Fruit fly (Drosophila melanogaster) Kc167 (cell line): Measurements from ENCODE around the gene Zmynd10.

Source experiments
- Myc ChIP-seq: fragments of >200 bp; optimal IDR thresholded peaks from 2 replicates; lab custom pipeline; 2017; ENCODE audit warnings: missing external identifiers
- Sin3A ChIP-seq: fragments of >200 bp; optimal IDR thresholded peaks from 2 replicates; lab custom pipeline; 2018; ENCODE audit warnings: missing external identifiers
- h ChIP-seq: fragments of >200 bp; optimal IDR thresholded peaks from 3 replicates; lab custom pipeline; 2018; ENCODE audit warnings: missing external identifiers
- insv ChIP-seq: fragments of >200 bp; optimal IDR thresholded peaks from 3 replicates; lab custom pipeline; 2018; ENCODE audit warnings: missing external identifiers
- psq ChIP-seq: fragments of >200 bp; optimal IDR thresholded peaks from 2 replicates; lab custom pipeline; 2017; ENCODE audit warnings: missing external identifiers
- ttk ChIP-seq: sonication (Bioruptor generic); optimal IDR thresholded peaks from 2 replicates; lab custom pipeline; 2017; ENCODE audit warnings: missing external identifiers

Gene Zmynd10

DNA sequence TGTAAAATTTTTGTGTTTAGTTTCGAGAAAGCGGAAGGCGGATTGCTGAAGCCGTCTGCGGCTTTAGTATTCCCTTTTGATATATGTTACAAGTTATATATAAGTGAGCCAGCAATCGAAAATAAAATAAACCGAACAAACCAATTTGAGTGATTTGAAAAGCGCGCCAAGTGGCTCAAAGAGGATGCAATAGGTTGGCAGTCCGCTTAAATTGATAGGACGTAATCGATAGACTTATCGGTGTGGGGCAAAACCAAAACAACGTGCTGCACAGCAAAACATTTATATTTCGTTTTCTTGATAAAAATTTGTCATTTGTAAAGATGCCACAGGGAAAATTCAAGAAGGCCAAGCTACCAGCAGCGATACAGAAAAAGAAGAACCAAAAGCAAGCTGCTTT lies 20.5 kb upstream of the Zmynd10 start, which contains the start of gene CG11279:
TSS of gene CG11279 (plus strand) at position 220 of the 400 bp plus-strand sequence.
- TF ChIP-seq psq, result no peak
- no peak for TF ChIP-seq Myc
- no peak for TF ChIP-seq Sin3A (lab: Kevin White, UChicago)
- TF ChIP-seq ttk (lab: Kevin White, UChicago), result no peak
- TF ChIP-seq insv (lab: Kevin White, UChicago), result no peak
- TF ChIP-seq h (lab: Kevin White, UChicago), result no peak

DNA sequence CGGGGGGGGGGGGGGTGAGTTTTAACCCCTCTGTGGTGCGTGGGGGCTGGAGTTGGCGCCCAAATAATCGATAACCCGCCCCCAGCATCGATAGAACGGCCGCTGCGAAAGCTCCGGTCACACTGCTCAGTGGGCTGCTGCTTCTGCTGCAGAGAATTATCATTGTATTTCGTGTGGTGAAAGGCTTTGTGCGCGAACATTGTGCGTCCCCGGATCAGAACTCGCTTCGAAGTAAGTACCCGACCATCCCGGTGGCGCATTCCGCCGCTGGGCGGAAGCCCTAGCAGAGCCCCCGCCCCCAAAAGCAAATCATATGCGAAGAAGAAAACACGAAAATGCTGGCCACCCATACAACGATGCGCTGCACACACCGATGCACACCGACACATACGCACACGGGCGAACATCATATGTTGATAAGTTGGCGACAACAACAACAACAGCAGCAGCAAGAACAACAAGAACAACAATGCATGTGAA lies 18.1 kb upstream of the Zmynd10 start, which contains the start of gene Syx13:
TSS of gene Syx13 (plus strand) at position 100 of the 480 bp plus-strand sequence.
- TF ChIP-seq psq (no peak), Sin3A (lab: Kevin White, UChicago) (no peak), Myc (no peak)

DNA sequence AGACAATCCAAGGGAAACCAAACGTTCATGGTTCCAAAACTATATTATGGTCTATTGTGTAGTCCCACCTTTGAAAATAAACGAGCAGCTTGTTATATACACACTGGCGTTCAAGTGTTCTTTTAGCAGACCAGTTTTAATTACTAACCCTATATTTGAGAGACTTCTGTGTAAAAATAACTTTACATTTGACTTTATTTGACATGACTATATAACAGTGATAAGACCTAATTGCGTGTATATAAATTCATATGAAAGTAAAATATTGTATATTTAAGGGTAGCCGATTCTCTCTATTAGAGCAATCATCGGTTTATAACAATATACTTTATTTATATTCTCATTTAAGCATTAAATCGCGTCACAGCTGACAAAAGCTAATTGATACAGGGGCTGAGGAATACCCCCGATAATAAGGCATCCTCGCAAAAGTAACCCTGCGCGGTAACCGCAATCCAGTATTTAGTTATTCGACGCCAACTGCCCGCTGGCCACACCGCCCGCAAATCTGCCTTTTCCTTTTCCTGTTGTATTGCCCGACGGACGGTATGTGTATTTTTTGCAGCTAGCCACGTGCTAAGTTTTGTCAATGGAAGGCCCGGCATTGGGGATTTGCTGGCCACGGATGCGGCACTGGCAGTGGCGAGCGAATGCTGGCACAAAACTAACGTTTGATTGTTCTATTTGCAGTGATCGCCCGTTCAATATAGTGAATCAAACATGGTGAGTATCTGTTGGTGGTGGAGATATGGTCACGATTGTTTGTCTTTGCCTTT lies 15.2 kb upstream of the Zmynd10 start, which contains the start of gene RpS4:
TSS of gene RpS4 (plus strand) at position 465 of the 776 bp plus-strand sequence.
- no peak for TF ChIP-seq psq
- no peak for TF ChIP-seq Myc
- no peak for TF ChIP-seq h (lab: Kevin White, UChicago)
- no peak for TF ChIP-seq ttk (lab: Kevin White, UChicago)
- TF ChIP-seq Sin3A (lab: Kevin White, UChicago), result no peak
- TF ChIP-seq insv (lab: Kevin White, UChicago), result no peak

DNA sequence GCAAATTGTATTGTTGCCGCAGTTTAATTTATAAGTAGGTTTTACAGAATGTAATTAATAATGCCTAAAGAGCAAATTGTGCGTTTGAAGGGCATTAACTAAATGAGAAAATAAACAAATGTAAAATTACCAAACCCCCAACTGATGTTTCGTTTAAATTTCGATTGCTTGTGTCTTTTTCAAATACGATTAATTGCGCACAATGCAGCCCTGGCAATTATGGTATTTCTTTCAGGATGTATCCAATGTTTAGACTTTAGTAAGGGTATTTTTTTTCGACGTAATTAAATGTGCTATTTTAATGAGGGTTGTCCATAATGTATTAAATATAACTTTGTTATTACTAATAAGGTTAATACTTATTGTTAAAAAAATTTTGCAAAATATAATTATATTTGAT lies 14.6 kb upstream of the Zmynd10 start:
- TF ChIP-seq psq (no peak), h (lab: Kevin White, UChicago) (no peak), Sin3A (lab: Kevin White, UChicago) (no peak), insv (lab: Kevin White, UChicago) (no peak)

DNA sequence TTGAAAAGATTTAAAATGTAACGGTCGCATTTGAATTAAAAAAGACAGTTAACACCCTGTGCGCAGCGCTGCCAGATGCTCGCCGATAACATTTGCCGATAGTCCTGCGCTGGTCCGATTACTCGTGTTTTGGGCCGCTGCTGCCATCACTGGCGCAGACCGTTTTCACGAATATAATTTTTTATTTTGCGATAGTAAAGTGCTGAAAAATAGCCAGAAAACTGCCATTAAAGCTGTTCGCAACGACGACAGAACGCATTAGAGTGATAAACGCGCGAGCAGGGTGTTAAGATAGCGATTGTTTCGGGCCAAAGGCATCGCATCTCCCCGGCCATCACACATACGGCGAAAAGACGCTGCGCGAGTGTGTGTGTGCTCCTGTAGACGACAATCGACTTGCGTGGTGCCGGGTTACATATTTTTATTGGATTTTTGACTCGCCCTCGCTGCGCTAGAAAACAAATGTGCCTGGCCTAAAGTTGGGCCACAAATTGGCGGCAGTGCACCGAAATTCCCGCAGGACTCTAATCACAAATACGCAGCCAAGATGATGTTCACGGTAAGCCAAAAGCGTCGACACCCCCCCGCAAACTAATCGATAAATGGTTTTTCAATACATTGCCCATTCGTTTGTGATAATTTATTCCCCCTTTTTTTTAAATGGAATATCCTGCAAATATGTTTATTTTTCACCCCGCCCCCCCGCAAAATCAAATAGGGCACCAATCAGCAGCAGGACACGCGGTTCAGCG lies 10.6 kb upstream of the Zmynd10 start, which contains the start of gene Srrm1:
TSS of gene Srrm1 (plus strand) at position 116 of the 752 bp plus-strand sequence.
- TF ChIP-seq Myc, result no peak

DNA sequence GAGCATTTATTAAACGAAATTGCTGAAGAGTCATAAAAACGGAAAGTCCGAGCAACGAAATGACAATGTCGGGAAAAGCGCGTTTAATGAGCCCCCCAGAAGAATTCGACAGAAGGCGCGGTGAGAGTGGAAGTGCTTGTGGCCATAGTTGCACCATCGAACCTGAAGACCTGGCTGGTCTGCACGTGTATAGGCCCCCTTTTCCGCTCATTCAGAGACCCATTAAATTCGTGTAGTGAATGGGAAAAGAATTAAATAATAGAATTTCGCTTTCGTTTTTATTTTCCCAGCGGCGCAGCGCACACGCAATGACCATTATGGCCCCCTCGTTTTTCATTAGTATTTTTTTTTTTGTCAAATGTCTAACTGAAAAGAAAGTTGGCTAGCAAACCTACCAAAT lies 7.1 kb upstream of the Zmynd10 start:
- TF ChIP-seq Sin3A (lab: Kevin White, UChicago) (no peak), h (lab: Kevin White, UChicago) (no peak), insv (lab: Kevin White, UChicago) (no peak), psq (no peak), Myc (no peak), ttk (lab: Kevin White, UChicago) (no peak)

DNA sequence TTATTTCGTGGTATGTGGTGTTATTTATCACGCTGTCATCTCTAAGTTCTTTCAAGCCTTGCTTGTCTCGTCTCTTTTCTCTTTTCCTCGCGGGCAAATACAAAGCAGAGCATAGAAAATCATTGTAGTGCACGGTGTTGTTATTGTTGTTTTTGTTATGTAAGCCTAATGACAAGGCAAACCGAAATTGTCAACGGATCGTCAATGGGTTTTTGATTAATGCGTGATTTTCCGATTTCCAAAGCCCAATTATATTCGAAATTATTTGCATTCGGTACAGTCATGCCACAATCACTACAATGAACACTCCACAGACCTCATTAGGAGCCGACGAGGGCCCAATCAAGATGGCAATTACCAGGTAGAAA lies 6.7 kb upstream of the Zmynd10 start:
- TF ChIP-seq Myc (no peak), ttk (lab: Kevin White, UChicago) (no peak), h (lab: Kevin White, UChicago) (no peak), Sin3A (lab: Kevin White, UChicago) (no peak), insv (lab: Kevin White, UChicago) (no peak), psq (no peak)

DNA sequence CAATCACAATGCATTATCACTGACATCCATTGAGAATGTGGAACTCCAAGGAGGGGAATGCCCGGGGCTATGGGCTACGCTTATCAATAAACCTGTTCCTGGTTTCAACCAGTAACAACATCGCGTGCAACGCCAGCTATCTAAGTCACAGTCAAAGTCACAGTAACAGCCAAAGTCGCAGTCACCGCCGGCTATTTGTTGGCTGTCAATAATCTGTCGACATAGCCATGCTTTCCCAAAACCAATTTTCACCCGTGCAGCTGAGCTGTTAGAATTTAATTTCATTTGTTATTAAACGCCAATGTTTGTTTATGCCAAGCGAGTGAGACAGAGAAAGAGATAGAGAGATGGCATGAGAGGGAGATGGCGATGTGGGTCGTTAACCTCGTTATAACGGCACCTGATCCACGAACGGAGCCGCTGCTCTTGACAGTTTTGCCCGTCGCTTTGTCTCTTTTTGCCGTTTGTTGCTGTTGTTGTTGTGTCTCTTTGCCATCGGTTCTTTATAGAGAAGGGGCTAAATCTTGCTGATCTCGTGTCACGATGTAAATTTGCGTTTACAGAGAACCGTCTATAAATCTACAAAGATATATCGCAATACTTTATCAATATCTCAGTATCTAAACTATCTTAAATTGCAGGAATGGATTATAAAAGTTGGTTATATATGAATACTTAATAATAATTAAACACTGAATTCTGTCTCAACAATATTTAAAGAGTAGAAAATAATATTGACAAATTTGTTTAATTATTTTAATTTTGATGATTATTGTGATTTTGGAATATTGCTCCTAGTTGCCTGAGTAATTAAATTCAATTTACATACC lies 6.1 kb upstream of the Zmynd10 start:
- TF ChIP-seq Myc (no peak), h (lab: Kevin White, UChicago) (no peak), insv (lab: Kevin White, UChicago) (no peak), Sin3A (lab: Kevin White, UChicago) (no peak), ttk (lab: Kevin White, UChicago) (no peak), psq (no peak)

DNA sequence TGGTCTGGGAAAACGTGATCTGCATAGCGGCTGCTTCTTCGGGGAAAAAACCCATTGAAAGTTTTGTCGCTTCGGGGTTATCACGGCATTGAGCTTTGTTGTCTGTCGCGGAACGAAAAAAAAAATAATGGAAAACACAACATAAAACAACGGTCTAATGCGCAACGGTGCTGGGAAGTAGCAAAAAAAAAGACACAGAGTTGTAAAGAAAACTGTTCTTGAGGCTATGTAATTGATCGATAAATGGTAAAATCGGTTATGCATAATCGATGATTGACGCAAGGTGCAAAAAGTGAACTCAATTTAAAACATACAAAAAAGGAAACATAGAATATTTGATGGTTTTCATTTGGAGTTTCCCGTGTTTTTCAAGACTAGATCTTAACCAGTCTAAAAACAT lies 5.1 kb upstream of the Zmynd10 start:
- TF ChIP-seq h (lab: Kevin White, UChicago), result no peak
- TF ChIP-seq insv (lab: Kevin White, UChicago), result no peak

DNA sequence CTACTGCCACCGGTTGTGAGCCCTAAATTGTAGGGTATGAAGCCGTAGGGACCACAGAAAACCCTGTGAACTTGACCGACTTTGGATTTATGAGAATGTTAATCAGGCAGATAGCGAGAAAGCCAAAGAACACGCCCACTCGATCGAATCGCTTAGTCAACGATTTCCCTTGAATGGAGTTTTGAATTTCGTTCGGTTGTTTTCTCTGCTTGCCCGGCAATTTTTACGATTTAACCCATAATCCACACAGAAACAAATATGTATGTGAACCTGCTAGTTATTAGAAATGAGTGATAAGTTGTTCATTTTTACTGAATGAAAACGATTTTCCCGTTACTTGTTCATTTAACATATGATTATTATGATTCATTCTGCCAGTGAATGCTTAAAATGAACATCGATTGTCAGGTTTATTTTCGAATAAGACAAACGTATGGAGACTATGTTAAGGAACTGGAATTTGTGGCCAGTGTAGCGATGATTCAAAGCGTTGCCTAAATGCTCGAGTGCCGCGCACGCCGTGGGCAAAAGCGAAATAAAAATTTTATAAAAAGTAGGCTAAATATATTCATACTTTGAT lies 3.9 kb upstream of the Zmynd10 start:
- TF ChIP-seq Sin3A (lab: Kevin White, UChicago) (no peak), insv (lab: Kevin White, UChicago) (no peak), Myc (no peak), psq (no peak), h (lab: Kevin White, UChicago) (no peak)

DNA sequence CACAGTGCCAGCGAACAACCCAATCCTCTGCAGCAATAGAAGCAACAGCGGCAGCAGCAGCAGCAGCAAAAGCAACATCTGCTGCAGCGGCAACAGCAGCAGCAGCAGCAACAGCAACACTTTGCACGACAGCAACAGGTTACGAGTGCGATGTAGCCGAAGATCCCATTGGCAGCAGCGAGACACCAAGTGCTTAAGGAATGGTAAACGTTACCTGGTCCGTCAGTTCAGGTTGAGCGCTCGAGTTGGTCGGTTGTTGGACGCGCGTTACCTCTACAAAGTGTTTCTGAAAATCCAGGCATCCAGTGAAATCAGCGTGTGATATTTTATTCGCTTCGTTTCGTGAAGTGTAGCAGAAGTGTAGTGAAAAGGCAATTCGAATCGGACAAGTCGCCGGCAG lies 2.5 kb upstream of the Zmynd10 start, which contains the start of gene CG17672:
TSS of gene CG17672 (plus strand) at position 223 of the 400 bp plus-strand sequence.
- no peak for TF ChIP-seq ttk (lab: Kevin White, UChicago)
- no peak for TF ChIP-seq insv (lab: Kevin White, UChicago)
- TF ChIP-seq Myc, result no peak
- no peak for TF ChIP-seq Sin3A (lab: Kevin White, UChicago)
- TF ChIP-seq psq, result no peak
- no peak for TF ChIP-seq h (lab: Kevin White, UChicago)
